Worm (Caenorhabditis elegans): Measurements from ENCODE around the gene cpg-8.

ce11 chrV:4647279-4647819 is 44.9 kb downstream of the cpg-8 start:
- TF ChIP-seq ztf-4 (tag; optimal IDR thresholded peaks at IDR 0.05) (no peak), zag-1 (tag; optimal IDR thresholded peaks at IDR 0.05) (no peak), aly-2 (tag; optimal IDR thresholded peaks at IDR 0.05) (no peak), R02D3.7 (tag; optimal IDR thresholded peaks at IDR 0.05) (no peak), sea-2 (GFP tag; optimal IDR thresholded peaks at IDR 0.05) (no peak), unc-39 (tag; optimal IDR thresholded peaks at IDR 0.05) (no peak)

Data from whole organism, L3 larva.